Worm (Caenorhabditis elegans): ENCODE measurements around the gene rcat-1.

- no peak for TF ChIP-seq Y53F4B.3 (GFP tag; IDR thresholded peaks at IDR 0.05)
- TF ChIP-seq nhr-120 (GFP tag; IDR thresholded peaks at IDR 0.05) = no peak
- no peak for TF ChIP-seq F55B11.4 (tag; optimal IDR thresholded peaks at IDR 0.05; ENCODE audit: borderline replicate concordance, insufficient read depth)
- TF ChIP-seq dpff-1 (tag; optimal IDR thresholded peaks at IDR 0.05) = no peak
Observed at ce11 chrIV:237350-237749, 17.9 kb downstream of the rcat-1 start, which contains the start of gene ints-13.
